Fruit fly (Drosophila melanogaster) whole organism, embryonic: ENCODE data around the gene ich.

Source experiments
- ATbp ChIP-seq: fragments of 200-800 bp; sonication (Bioruptor generic); optimal IDR thresholded peaks from 2 replicates; lab custom pipeline; 2017; ENCODE audit warnings: missing biosample characterization, mild to moderate bottlenecking, missing genetic modification characterization, missing genetic modification reagents
- Atf-2 ChIP-seq: fragments of 200-800 bp; sonication (Bioruptor generic); optimal IDR thresholded peaks from 2 replicates; lab custom pipeline; 2016; ENCODE audit warnings: missing biosample characterization, missing genetic modification characterization
- BtbVII ChIP-seq: fragments of 200-800 bp; sonication (Bioruptor generic); optimal IDR thresholded peaks from 3 replicates; lab custom pipeline; 2017; ENCODE audit warnings: missing biosample characterization, mild to moderate bottlenecking, missing genetic modification characterization
- CG10366 ChIP-seq: fragments of 200-800 bp; sonication (Bioruptor generic); IDR thresholded peaks from 2 replicates; pipeline ENCODE4 v1.3.6; 2022; ENCODE audit warnings: missing biosample characterization, missing genetic modification characterization
- CG11247 ChIP-seq: fragments of 200-800 bp; sonication (Bioruptor generic); IDR thresholded peaks from 2 replicates; pipeline ENCODE4 v1.3.6; 2022; ENCODE audit warnings: missing biosample characterization, missing genetic modification characterization
- CG12769 ChIP-seq: fragments of 200-800 bp; sonication (Bioruptor generic); optimal IDR thresholded peaks from 2 replicates; lab custom pipeline; 2019; ENCODE audit warnings: missing biosample characterization, mild to moderate bottlenecking, missing genetic modification characterization, moderate library complexity
- CG12942 ChIP-seq: fragments of 200-800 bp; sonication (Bioruptor generic); optimal IDR thresholded peaks from 3 replicates; lab custom pipeline; 2016; ENCODE audit warnings: missing biosample characterization, missing genetic modification characterization
- CG15269 ChIP-seq: fragments of 200-800 bp; sonication (Bioruptor generic); optimal IDR thresholded peaks from 2 replicates; lab custom pipeline; 2018; ENCODE audit warnings: missing biosample characterization, mild to moderate bottlenecking, missing genetic modification characterization, moderate library complexity
- CG1529 ChIP-seq: fragments of 200-800 bp; sonication (Bioruptor generic); optimal IDR thresholded peaks from 3 replicates; lab custom pipeline; 2018; ENCODE audit warnings: missing biosample characterization, missing genetic modification characterization
- CG15514 ChIP-seq: fragments of 200-800 bp; sonication (Bioruptor generic); optimal IDR thresholded peaks from 3 replicates; lab custom pipeline; 2017; ENCODE audit warnings: missing biosample characterization, missing genetic modification characterization, mild to moderate bottlenecking, moderate library complexity, missing genetic modification reagents
- CG1603 ChIP-seq: fragments of 200-800 bp; sonication (Bioruptor generic); optimal IDR thresholded peaks from 2 replicates; lab custom pipeline; 2019; ENCODE audit warnings: missing biosample characterization, mild to moderate bottlenecking, missing genetic modification characterization, moderate library complexity
- CG16815 ChIP-seq: fragments of 200-800 bp; sonication (Bioruptor generic); optimal IDR thresholded peaks from 3 replicates; lab custom pipeline; 2017; ENCODE audit warnings: missing biosample characterization, mild to moderate bottlenecking, missing genetic modification characterization
- CG1832 ChIP-seq: fragments of 200-800 bp; sonication (Bioruptor generic); optimal IDR thresholded peaks from 2 replicates; lab custom pipeline; 2017; ENCODE audit warnings: missing biosample characterization, mild to moderate bottlenecking, missing genetic modification characterization, inconsistent platforms
- CG18476 ChIP-seq: fragments of 200-800 bp; sonication (Bioruptor generic); optimal IDR thresholded peaks from 2 replicates; lab custom pipeline; 2016; ENCODE audit warnings: missing biosample characterization, mild to moderate bottlenecking, missing genetic modification characterization
- CG2116 ChIP-seq: fragments of 200-800 bp; sonication (Bioruptor generic); optimal IDR thresholded peaks from 3 replicates; lab custom pipeline; 2018; ENCODE audit warnings: missing biosample characterization, mild to moderate bottlenecking, missing genetic modification characterization
- CG31441 ChIP-seq: fragments of 200-800 bp; sonication (Bioruptor generic); IDR thresholded peaks from 2 replicates; pipeline ENCODE4 v1.3.6; 2022; ENCODE audit warnings: missing biosample characterization, missing genetic modification characterization
- CG4360 ChIP-seq: fragments of 200-800 bp; sonication (Bioruptor generic); IDR thresholded peaks from 2 replicates; pipeline ENCODE4 v1.3.6; 2022; ENCODE audit warnings: missing biosample characterization, missing genetic modification characterization
- CG5953 ChIP-seq: fragments of 200-800 bp; sonication (Bioruptor generic); IDR thresholded peaks from 2 replicates; pipeline ENCODE4 v1.3.6; 2022; ENCODE audit warnings: missing biosample characterization, missing genetic modification characterization
- CG7928 ChIP-seq: fragments of 200-800 bp; sonication (Bioruptor generic); optimal IDR thresholded peaks from 2 replicates; lab custom pipeline; 2017; ENCODE audit warnings: missing biosample characterization, mild to moderate bottlenecking, missing genetic modification characterization
- CHES-1-like ChIP-seq: fragments of 200-800 bp; sonication (Bioruptor generic); optimal IDR thresholded peaks from 2 replicates; lab custom pipeline; 2016; ENCODE audit warnings: missing biosample characterization, missing genetic modification characterization
- Dad ChIP-seq: fragments of 200-800 bp; sonication (Bioruptor generic); optimal IDR thresholded peaks from 3 replicates; lab custom pipeline; 2016; ENCODE audit warnings: missing biosample characterization, missing genetic modification characterization
- Dbx ChIP-seq: fragments of 200-800 bp; sonication (Bioruptor generic); IDR thresholded peaks from 3 replicates; pipeline ENCODE4 v1.3.6; 2022; ENCODE audit warnings: missing biosample characterization, missing genetic modification characterization
- Dek ChIP-seq: fragments of 200-800 bp; sonication (Bioruptor generic); optimal IDR thresholded peaks from 3 replicates; lab custom pipeline; 2019; ENCODE audit warnings: missing biosample characterization, mild to moderate bottlenecking, missing genetic modification characterization, moderate library complexity
- Dip2 ChIP-seq: fragments of 200-800 bp; sonication (Bioruptor generic); IDR thresholded peaks from 2 replicates; pipeline ENCODE4 v1.3.6; 2022; ENCODE audit warnings: missing biosample characterization, missing genetic modification characterization
- Doc2 ChIP-seq: fragments of 200-800 bp; sonication (Bioruptor generic); IDR thresholded peaks from 2 replicates; pipeline ENCODE4 v1.3.6; 2022; ENCODE audit warnings: missing biosample characterization, missing genetic modification characterization
- H2.0 ChIP-seq: fragments of 200-800 bp; sonication (Bioruptor generic); IDR thresholded peaks from 2 replicates; pipeline ENCODE4 v1.3.6; 2022; ENCODE audit warnings: missing biosample characterization, missing genetic modification characterization
- HLH3B ChIP-seq: fragments of 200-800 bp; sonication (Bioruptor generic); IDR thresholded peaks from 2 replicates; pipeline ENCODE4 v1.3.6; 2022; ENCODE audit warnings: missing biosample characterization, missing genetic modification characterization
- Oli ChIP-seq: fragments of 200-800 bp; sonication (Bioruptor generic); optimal IDR thresholded peaks from 2 replicates; lab custom pipeline; 2018; ENCODE audit warnings: missing biosample characterization, mild to moderate bottlenecking, missing genetic modification characterization, moderate library complexity
- Rfx ChIP-seq: fragments of 200-800 bp; sonication (Bioruptor generic); IDR thresholded peaks from 2 replicates; pipeline ENCODE4 v1.3.6; 2022; ENCODE audit warnings: missing biosample characterization, missing genetic modification characterization
- Sox100B ChIP-seq: fragments of 200-800 bp; sonication (Bioruptor generic); optimal IDR thresholded peaks from 3 replicates; lab custom pipeline; 2018; ENCODE audit warnings: missing biosample characterization, mild to moderate bottlenecking, missing genetic modification characterization
- Taf1 ChIP-seq: fragments of 200-800 bp; sonication (Bioruptor generic); IDR thresholded peaks from 2 replicates; pipeline ENCODE4 v1.3.6; 2022; ENCODE audit warnings: missing biosample characterization, missing genetic modification characterization
- bigmax ChIP-seq: fragments of 200-800 bp; sonication (Bioruptor generic); optimal IDR thresholded peaks from 2 replicates; lab custom pipeline; 2018; ENCODE audit warnings: missing biosample characterization, mild to moderate bottlenecking, missing genetic modification characterization
- bowl ChIP-seq: fragments of 200-800 bp; sonication (Bioruptor generic); IDR thresholded peaks from 2 replicates; pipeline ENCODE4 v1.3.6; 2022; ENCODE audit warnings: missing biosample characterization, missing genetic modification characterization
- cad ChIP-seq: fragments of >200 bp; optimal IDR thresholded peaks from 2 replicates; lab custom pipeline; 2017; ENCODE audit warnings: missing biosample characterization, missing genetic modification characterization
- cwo ChIP-seq: fragments of 200-800 bp; sonication (Bioruptor generic); optimal IDR thresholded peaks from 3 replicates; lab custom pipeline; 2017; ENCODE audit warnings: missing biosample characterization, missing genetic modification characterization, mild to moderate bottlenecking, moderate library complexity, missing genetic modification reagents
- esg ChIP-seq: fragments of 200-800 bp; sonication (Bioruptor generic); conservative IDR thresholded peaks from 2 replicates; pipeline ENCODE4 v1.3.6; 2022; ENCODE audit warnings: missing biosample characterization, missing genetic modification characterization
- grn ChIP-seq: fragments of 200-800 bp; sonication (Bioruptor generic); optimal IDR thresholded peaks from 3 replicates; lab custom pipeline; 2017; ENCODE audit warnings: missing biosample characterization, missing genetic modification characterization
- insv ChIP-seq, 2 experiments: fragments of 200-800 bp; sonication (Bioruptor generic); optimal IDR thresholded peaks; 3 replicates each; lab custom pipeline; 2016 to 2018; ENCODE audit warnings: missing biosample characterization in 2 of 2, missing genetic modification characterization in 2 of 2
- jumu ChIP-seq: fragments of 200-800 bp; sonication (Bioruptor generic); optimal IDR thresholded peaks from 3 replicates; lab custom pipeline; 2016; ENCODE audit warnings: missing biosample characterization, missing genetic modification characterization
- kni ChIP-seq: fragments of 200-800 bp; sonication (Bioruptor generic); optimal IDR thresholded peaks from 3 replicates; lab custom pipeline; 2017; ENCODE audit warnings: mild to moderate bottlenecking, missing biosample characterization, missing genetic modification reagents, missing genetic modification characterization
- lov ChIP-seq, 2 experiments: fragments of 200-800 bp in 1 of 2; fragments of >200 bp in 1 of 2; sonication (Bioruptor generic) in 1 of 2; IDR thresholded peaks in 1 of 2; optimal IDR thresholded peaks in 1 of 2; 2 replicates in 1 of 2; 3 replicates in 1 of 2; pipeline versions ENCODE4 v1.3.6 to Lab custom; 2017 to 2022; ENCODE audit warnings: missing biosample characterization in 1 of 2, missing genetic modification characterization in 1 of 2
- mam ChIP-seq: fragments of 200-800 bp; sonication (Bioruptor generic); optimal IDR thresholded peaks from 3 replicates; lab custom pipeline; 2016; ENCODE audit warnings: missing biosample characterization, missing genetic modification characterization
- pita ChIP-seq: fragments of 200-800 bp; sonication (Bioruptor generic); optimal IDR thresholded peaks from 2 replicates; lab custom pipeline; 2017; ENCODE audit warnings: missing biosample characterization, mild to moderate bottlenecking, missing genetic modification characterization
- sens ChIP-seq: fragments of 200-800 bp; sonication (Bioruptor generic); peaks from one replicate; lab custom pipeline; 2016; ENCODE audit warnings: missing biosample characterization, missing genetic modification characterization
- tgo ChIP-seq: fragments of 200-800 bp; sonication (Bioruptor generic); IDR thresholded peaks from 3 replicates; pipeline ENCODE4 v1.3.6; 2022; ENCODE audit warnings: missing biosample characterization, missing genetic modification characterization
- toy ChIP-seq: fragments of 200-800 bp; sonication (Bioruptor generic); IDR thresholded peaks from 2 replicates; pipeline ENCODE4 v1.3.6; 2022; ENCODE audit warnings: missing biosample characterization, missing genetic modification characterization
- tx ChIP-seq: fragments of 200-800 bp; sonication (Bioruptor generic); optimal IDR thresholded peaks from 2 replicates; lab custom pipeline; 2016; ENCODE audit warnings: missing biosample characterization, missing genetic modification characterization
- z ChIP-seq: fragments of 200-800 bp; sonication (Bioruptor generic); IDR thresholded peaks from 3 replicates; pipeline ENCODE4 v1.3.6; 2022; ENCODE audit warnings: missing biosample characterization, missing genetic modification characterization
- zen2 ChIP-seq: fragments of 200-800 bp; sonication (Bioruptor generic); IDR thresholded peaks from 3 replicates; pipeline ENCODE4 v1.3.6; 2022; ENCODE audit warnings: missing biosample characterization, missing genetic modification characterization; ENCODE audit not compliant: partially characterized antibody

ich gene

dm6 chr3R:8945502-8946324 lies 17.1 kb downstream of the ich start (continued):
- peak; percentile 78 for TF ChIP-seq Dek (tag; lab: Kevin White, UChicago)
- no peak for TF ChIP-seq Dip2 (GFP tag; lab: Robert Waterston, UW)
- peak; percentile 83 for TF ChIP-seq CG1529 (GFP tag; lab: Kevin White, UChicago)
- peak; percentile 72 for TF ChIP-seq bigmax (GFP tag; lab: Kevin White, UChicago)
- TF ChIP-seq CG15514 (GFP tag; lab: Kevin White, UChicago) = peak; percentile 42
- peak; percentile 59 for TF ChIP-seq CG12942
- TF ChIP-seq CG1832 = no peak
- TF ChIP-seq kni (GFP tag; lab: Kevin White, UChicago) = peak; percentile 63
- no peak for TF ChIP-seq grn (GFP tag; lab: Kevin White, UChicago)
- peak; percentile 94 for TF ChIP-seq CG15269
- peak; percentile 90 for TF ChIP-seq Oli (tag; lab: Kevin White, UChicago)
- TF ChIP-seq CG5953 (GFP tag; lab: Robert Waterston, UW) = 0 out of 2 replicates have a peak, but pooled peaks have one; percentile 53
- TF ChIP-seq CHES-1-like (GFP tag; lab: Kevin White, UChicago) = no peak
- peak; percentile 55 for TF ChIP-seq CG16815 (GFP tag; lab: Kevin White, UChicago)
- peak; percentile 37 for TF ChIP-seq CG2116
- TF ChIP-seq zen2 (GFP tag; lab: Robert Waterston, UW) = no peak
- peak; percentile 78 for TF ChIP-seq Rfx (GFP tag; lab: Robert Waterston, UW)
- TF ChIP-seq esg = peak; percentile 80
- peak in 1 of 2 experiments; percentile 26 for TF ChIP-seq insv (GFP tag; optimal IDR thresholded peaks at IDR 0.05; lab: Kevin White, UChicago)
- peak; percentile 36 for TF ChIP-seq CG12769 (tag; lab: Kevin White, UChicago)
- peak; percentile 91 for TF ChIP-seq ATbp (GFP tag; lab: Kevin White, UChicago)
- no peak for TF ChIP-seq pita (GFP tag; lab: Kevin White, UChicago)
- TF ChIP-seq Dbx = no peak
- peak; percentile 9 for TF ChIP-seq Dad (GFP tag; lab: Kevin White, UChicago)
- peak; percentile 45; the same call in 1 of the 2 replicates for TF ChIP-seq Doc2 (GFP tag; lab: Robert Waterston, UW)
- TF ChIP-seq H2.0 = peak; percentile 77
- TF ChIP-seq Sox100B = peak; percentile 92
- no peak for TF ChIP-seq Taf1
- peak; percentile 65; the same call in 1 of the 2 replicates for TF ChIP-seq bowl
- peak; percentile 92 for TF ChIP-seq CG31441 (GFP tag; lab: Robert Waterston, UW)
- TF ChIP-seq sens (GFP tag; lab: Kevin White, UChicago) = peak; percentile 92
- TF ChIP-seq CG10366 (GFP tag; lab: Robert Waterston, UW) = peak; percentile 82; the same call in 1 of the 2 replicates
- TF ChIP-seq Atf-2 (GFP tag; lab: Kevin White, UChicago) = no peak
- peak; percentile 88 for TF ChIP-seq HLH3B (GFP tag; lab: Robert Waterston, UW)
- peak; percentile 53 for TF ChIP-seq CG4360 (GFP tag; lab: Robert Waterston, UW)
- peak; percentile 23 for TF ChIP-seq jumu (GFP tag; lab: Kevin White, UChicago)
- peak; percentile 65 for TF ChIP-seq CG18476 (GFP tag; lab: Kevin White, UChicago)
- TF ChIP-seq CG11247 (GFP tag; lab: Robert Waterston, UW) = peak; percentile 64; the same call in 1 of the 2 replicates
- peak; percentile 34 for TF ChIP-seq CG7928 (GFP tag; lab: Kevin White, UChicago)
- peak; percentile 78 for TF ChIP-seq BtbVII (GFP tag; lab: Kevin White, UChicago)
- TF ChIP-seq cad (GFP tag; lab: Kevin White, UChicago) = no peak
- no peak for TF ChIP-seq z
- no peak for TF ChIP-seq toy (GFP tag; lab: Robert Waterston, UW)
- peak; percentile 96 for TF ChIP-seq tgo (GFP tag; lab: Robert Waterston, UW)
- peak; percentile 17 for TF ChIP-seq mam (GFP tag; lab: Kevin White, UChicago)
- no peak for TF ChIP-seq lov (optimal IDR thresholded peaks at IDR 0.05; lab: Kevin White, UChicago)
- 0 out of 3 replicates have a peak, but pooled peaks have one; percentile 7 for TF ChIP-seq lov (GFP tag; IDR thresholded peaks at IDR 0.05; lab: Robert Waterston, UW)
- peak; percentile 69 for TF ChIP-seq cwo (GFP tag; lab: Kevin White, UChicago)
- no peak for TF ChIP-seq tx (GFP tag; lab: Kevin White, UChicago)
- TF ChIP-seq CG1603 (tag; lab: Kevin White, UChicago) = peak; percentile 24
